Fruit fly (Drosophila melanogaster): ENCODE data around the gene Spp.

Gene Spp

DNA sequence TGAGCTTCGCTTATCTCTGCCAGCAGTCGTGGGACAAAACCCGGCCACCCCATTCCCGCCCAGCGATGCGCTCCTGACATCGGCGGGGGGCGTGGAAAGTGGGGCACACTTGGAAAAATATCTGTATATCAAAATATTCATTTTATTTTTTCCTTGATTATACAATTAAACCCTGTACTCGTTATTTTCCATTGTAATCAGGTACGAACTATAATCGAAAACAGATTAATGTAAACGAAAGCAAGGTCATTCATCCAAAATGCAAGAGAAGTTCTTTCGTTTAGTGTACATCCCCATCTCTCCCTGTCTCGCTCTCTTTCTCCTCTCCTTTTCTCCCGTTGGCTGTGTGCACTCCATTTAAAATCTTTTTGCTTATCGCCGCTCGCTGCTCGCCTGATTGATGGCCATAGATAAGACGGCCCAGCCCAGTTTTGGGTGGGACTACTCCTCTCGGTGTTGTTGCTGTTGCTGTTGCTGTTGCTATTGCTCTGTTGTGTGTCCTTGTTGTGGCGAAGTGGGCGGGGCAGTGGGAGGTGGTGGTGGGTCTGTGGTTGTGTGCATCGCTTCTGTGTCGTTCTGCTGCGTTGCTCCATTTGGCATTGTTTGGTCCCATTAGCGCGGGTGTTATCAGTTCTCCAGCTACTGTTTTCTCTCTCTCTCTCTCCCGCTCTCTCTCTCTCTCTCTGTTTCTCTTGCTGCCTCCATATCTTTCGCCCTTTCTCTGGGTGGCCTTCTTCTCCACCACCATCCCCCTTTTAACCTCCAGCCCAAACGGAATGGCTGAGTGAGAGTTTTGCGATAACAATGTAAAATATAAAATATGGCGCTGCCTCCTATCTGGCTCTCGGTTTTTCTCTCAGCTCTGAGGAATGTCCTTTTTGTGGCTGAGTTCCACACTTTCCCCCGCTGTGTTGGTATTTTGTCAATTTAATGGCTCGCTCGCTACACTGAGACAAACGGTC, 28.1 kb downstream of the Spp start (continued):
- TF ChIP-seq tap (tag; optimal IDR thresholded peaks at IDR 0.05) (peak; percentile 83), Hand (GFP tag; optimal IDR thresholded peaks at IDR 0.05) (peak; percentile 65), CG6175 (GFP tag; IDR thresholded peaks at IDR 0.05) (0 out of 3 replicates have a peak, but pooled peaks have one; percentile 34), p53 (GFP tag; optimal IDR thresholded peaks at IDR 0.05) (no peak), Mes4 (GFP tag; optimal IDR thresholded peaks at IDR 0.05) (peak; percentile 67), CG4282 (GFP tag; optimal IDR thresholded peaks at IDR 0.05) (peak; percentile 16), z (GFP tag; IDR thresholded peaks at IDR 0.05) (no peak), bab2 (GFP tag; optimal IDR thresholded peaks at IDR 0.05) (peak; percentile 63), Doc3 (GFP tag; IDR thresholded peaks at IDR 0.05; ENCODE audit: partially characterized antibody) (no peak), CG14667 (GFP tag; IDR thresholded peaks at IDR 0.05) (peak; percentile 68; the same call in 1 of the 2 replicates), Fer1 (GFP tag; optimal IDR thresholded peaks at IDR 0.05) (peak; percentile 86), B-H2 (GFP tag; optimal IDR thresholded peaks at IDR 0.05) (no peak), sisA (GFP tag; IDR thresholded peaks at IDR 0.05) (peak; percentile 82), hkb (optimal IDR thresholded peaks at IDR 0.05) (no peak), hkb (GFP tag; IDR thresholded peaks at IDR 0.05) (peak; percentile 84), CG14710 (tag; optimal IDR thresholded peaks at IDR 0.05) (peak; percentile 78), dmrt99B (tag; optimal IDR thresholded peaks at IDR 0.05) (peak; percentile 86), PHDP (tag; optimal IDR thresholded peaks at IDR 0.05) (peak; percentile 85), CG13624 (GFP tag; optimal IDR thresholded peaks at IDR 0.05) (peak; percentile 19), Rfx (GFP tag; IDR thresholded peaks at IDR 0.05) (peak; percentile 62; the same call in 1 of the 2 replicates), pb (GFP tag; optimal IDR thresholded peaks at IDR 0.05) (no peak), fd102C (GFP tag; optimal IDR thresholded peaks at IDR 0.05) (no peak), Taf1 (GFP tag; IDR thresholded peaks at IDR 0.05) (peak; percentile 51), grn (GFP tag; optimal IDR thresholded peaks at IDR 0.05) (peak; percentile 98), Awh (GFP tag; IDR thresholded peaks at IDR 0.05) (peak; percentile 81), lov (optimal IDR thresholded peaks at IDR 0.05) (no peak), lov (GFP tag; IDR thresholded peaks at IDR 0.05) (peak; percentile 42; the same call in 1 of the 3 replicates), gfzf (GFP tag; optimal IDR thresholded peaks at IDR 0.05) (no peak), CG17829 (tag; optimal IDR thresholded peaks at IDR 0.05) (peak; percentile 83), CG12219 (GFP tag; optimal IDR thresholded peaks at IDR 0.05) (peak; percentile 68), CG7839 (tag; optimal IDR thresholded peaks at IDR 0.05) (peak; percentile 79), ranshi (GFP tag; IDR thresholded peaks at IDR 0.05) (peak; percentile 71), CG10543 (GFP tag; optimal IDR thresholded peaks at IDR 0.05) (no peak), mirr (GFP tag; optimal IDR thresholded peaks at IDR 0.05) (no peak), CG14965 (GFP tag; optimal IDR thresholded peaks at IDR 0.05; ENCODE audit: borderline replicate concordance) (no peak), gcm (GFP tag; optimal IDR thresholded peaks at IDR 0.05) (peak; percentile 71), sens (GFP tag) (peak; percentile 95), gcm2 (GFP tag; optimal IDR thresholded peaks at IDR 0.05) (peak; percentile 6), dmrt11E (tag; optimal IDR thresholded peaks at IDR 0.05) (peak; percentile 77), schlank (tag; optimal IDR thresholded peaks at IDR 0.05) (no peak), CG13287 (GFP tag; IDR thresholded peaks at IDR 0.05; ENCODE audit: partially characterized antibody) (no peak), dan (GFP tag; IDR thresholded peaks at IDR 0.05) (no peak), CG16863 (GFP tag; optimal IDR thresholded peaks at IDR 0.05) (peak; percentile 57), Ada2b (GFP tag; IDR thresholded peaks at IDR 0.05) (peak; percentile 76), CG8388 (GFP tag; optimal IDR thresholded peaks at IDR 0.05) (peak; percentile 79), vnd (GFP tag; IDR thresholded peaks at IDR 0.05; ENCODE audit: partially characterized antibody) (no peak), run (tag; optimal IDR thresholded peaks at IDR 0.05) (peak; percentile 33), knrl (GFP tag; IDR thresholded peaks at IDR 0.05; ENCODE audit: partially characterized antibody) (no peak), Atf3 (GFP tag; optimal IDR thresholded peaks at IDR 0.05) (peak; percentile 56)

Measured in whole organism, embryonic.